Fruit fly (Drosophila melanogaster) Kc167 (cell line): ENCODE measurements around the gene Tango6.

Source experiments
- insv ChIP-seq: fragments of >200 bp; optimal IDR thresholded peaks from 3 replicates; lab custom pipeline; 2018; ENCODE audit warnings: missing external identifiers
- ttk ChIP-seq: sonication (Bioruptor generic); optimal IDR thresholded peaks from 2 replicates; lab custom pipeline; 2017; ENCODE audit warnings: missing external identifiers

DNA sequence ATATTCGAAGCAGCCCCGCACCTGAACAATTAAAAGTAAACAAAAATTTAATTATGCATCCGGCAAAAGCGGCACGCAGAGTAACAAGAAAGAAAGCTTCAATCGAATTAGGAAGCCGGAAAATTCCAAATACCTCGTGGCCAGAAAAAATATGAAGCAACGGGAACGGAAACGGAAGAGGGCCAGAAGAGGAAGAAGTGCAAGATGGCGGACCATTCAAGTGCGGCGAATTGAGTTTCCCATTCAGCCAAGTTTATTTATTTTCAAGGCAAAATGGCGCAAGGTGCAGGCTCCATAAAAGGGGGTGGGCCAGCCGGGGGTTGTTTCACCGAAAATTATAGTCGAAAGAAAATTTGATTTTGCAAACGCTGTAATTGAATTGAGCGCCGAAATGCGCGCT, 34.2 kb upstream of the Tango6 start:
- TF ChIP-seq ttk (no peak), insv (no peak)
